Fruit fly (Drosophila melanogaster): ENCODE measurements around the gene unc-13.

The unc-13 gene

DNA sequence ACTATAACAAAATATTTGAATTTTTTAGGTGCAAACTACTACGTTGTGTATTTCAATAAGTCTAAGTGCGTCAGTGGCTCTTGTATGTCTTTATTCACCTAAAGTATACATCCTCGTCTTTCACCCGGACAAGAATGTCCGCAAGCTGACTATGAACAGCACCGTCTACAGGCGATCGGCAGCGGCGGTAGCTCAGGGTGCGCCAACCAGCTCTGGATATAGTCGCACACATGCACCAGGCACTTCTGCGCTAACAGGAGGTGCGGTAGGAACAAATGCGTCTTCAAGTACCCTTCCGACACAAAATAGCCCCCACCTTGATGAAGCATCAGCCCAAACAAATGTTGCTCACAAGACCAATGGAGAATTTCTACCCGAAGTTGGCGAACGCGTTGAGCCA is 34.1 kb upstream of the unc-13 start:
- no peak for TF ChIP-seq achi (GFP tag; optimal IDR thresholded peaks at IDR 0.05)
- TF ChIP-seq CG6854 (GFP tag; optimal IDR thresholded peaks at IDR 0.05): no peak
- TF ChIP-seq topi (GFP tag; optimal IDR thresholded peaks at IDR 0.05): no peak
- TF ChIP-seq CG7368 (GFP tag; optimal IDR thresholded peaks at IDR 0.05): no peak
- TF ChIP-seq Sox102F (GFP tag; optimal IDR thresholded peaks at IDR 0.05): no peak
- no peak for TF ChIP-seq CG34406 (GFP tag; optimal IDR thresholded peaks at IDR 0.05)
- TF ChIP-seq Eip75B (GFP tag; optimal IDR thresholded peaks at IDR 0.05): no peak
- TF ChIP-seq salr (GFP tag; optimal IDR thresholded peaks at IDR 0.05): no peak
- no peak for TF ChIP-seq fd85E (GFP tag; optimal IDR thresholded peaks at IDR 0.05)
- no peak for TF ChIP-seq OdsH (GFP tag; optimal IDR thresholded peaks at IDR 0.05)
- no peak for TF ChIP-seq CG11902 (GFP tag; optimal IDR thresholded peaks at IDR 0.05)
- no peak for TF ChIP-seq svp (GFP tag)
- no peak for TF ChIP-seq CG16779 (tag; optimal IDR thresholded peaks at IDR 0.05)
- no peak for TF ChIP-seq Smox (GFP tag; optimal IDR thresholded peaks at IDR 0.05)

DNA sequence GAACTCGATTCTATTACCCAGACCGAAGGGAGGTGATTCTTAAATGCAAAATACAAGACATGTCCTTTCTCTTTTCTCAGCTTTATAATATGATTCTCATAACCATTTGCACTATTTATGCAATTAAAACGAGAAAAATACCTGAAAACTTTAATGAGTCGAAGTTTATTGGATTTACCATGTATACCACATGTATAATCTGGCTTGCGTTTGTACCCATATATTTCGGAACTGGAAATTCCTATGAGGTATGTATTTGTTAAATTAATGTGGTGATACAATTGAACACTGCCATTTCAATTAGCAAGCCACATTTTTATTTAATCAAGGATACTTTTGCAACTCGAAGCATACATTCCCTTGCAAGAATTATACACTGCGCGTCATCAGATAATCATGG is 32.2 kb upstream of the unc-13 start:
- TF ChIP-seq dac (GFP tag; optimal IDR thresholded peaks at IDR 0.05) (no peak), Ets21C (GFP tag; optimal IDR thresholded peaks at IDR 0.05) (no peak), topi (GFP tag; optimal IDR thresholded peaks at IDR 0.05) (no peak), CG10669 (GFP tag; optimal IDR thresholded peaks at IDR 0.05) (no peak), ss (GFP tag; optimal IDR thresholded peaks at IDR 0.05) (no peak), pdm3 (GFP tag; optimal IDR thresholded peaks at IDR 0.05) (no peak), Hr4 (GFP tag; optimal IDR thresholded peaks at IDR 0.05) (no peak), Sox102F (GFP tag; optimal IDR thresholded peaks at IDR 0.05) (no peak), CG9139 (GFP tag; optimal IDR thresholded peaks at IDR 0.05) (no peak), achi (GFP tag; optimal IDR thresholded peaks at IDR 0.05) (no peak), salr (GFP tag; optimal IDR thresholded peaks at IDR 0.05) (no peak), CG3032 (tag; optimal IDR thresholded peaks at IDR 0.05) (no peak), spab (GFP tag; optimal IDR thresholded peaks at IDR 0.05) (no peak), acj6 (GFP tag; optimal IDR thresholded peaks at IDR 0.05) (no peak), CG11762 (GFP tag; optimal IDR thresholded peaks at IDR 0.05; ENCODE audit: insufficient read depth) (no peak), fd59A (GFP tag; optimal IDR thresholded peaks at IDR 0.05) (no peak)

DNA sequence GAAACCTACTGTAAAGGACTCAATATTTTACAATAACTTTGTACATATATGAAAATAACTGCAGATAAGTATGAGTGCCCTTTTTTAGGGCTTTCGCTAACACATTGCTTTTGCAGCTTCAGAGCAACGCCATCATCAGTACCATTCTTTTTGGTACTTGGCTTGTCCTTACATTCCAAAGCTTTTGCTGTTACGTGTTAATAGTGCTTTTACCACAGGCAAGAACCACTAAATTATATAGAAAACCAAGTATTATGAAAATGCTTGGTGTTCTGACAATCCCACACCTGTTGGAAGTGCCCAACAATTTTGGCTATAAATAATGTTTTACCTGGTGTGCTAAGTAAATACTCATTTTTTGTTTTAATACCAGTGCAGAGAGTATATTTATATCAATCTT is 25.0 kb upstream of the unc-13 start:
- TF ChIP-seq Sox15 (GFP tag; optimal IDR thresholded peaks at IDR 0.05) (no peak), fd59A (GFP tag; optimal IDR thresholded peaks at IDR 0.05) (no peak), CG11294 (GFP tag; IDR thresholded peaks at IDR 0.05) (no peak), lz (GFP tag; optimal IDR thresholded peaks at IDR 0.05) (no peak), CG9139 (GFP tag; optimal IDR thresholded peaks at IDR 0.05) (no peak), Lpt (GFP tag; optimal IDR thresholded peaks at IDR 0.05) (no peak), Eip78C (GFP tag) (no peak), vri (GFP tag; optimal IDR thresholded peaks at IDR 0.05) (no peak), cyc (GFP tag; optimal IDR thresholded peaks at IDR 0.05) (no peak), CG34406 (GFP tag; optimal IDR thresholded peaks at IDR 0.05) (no peak), CG8632 (GFP tag; optimal IDR thresholded peaks at IDR 0.05) (no peak), CG4318 (GFP tag; optimal IDR thresholded peaks at IDR 0.05) (no peak), fd85E (GFP tag; optimal IDR thresholded peaks at IDR 0.05) (no peak), Sox14 (GFP tag; optimal IDR thresholded peaks at IDR 0.05) (no peak), CG11762 (GFP tag; optimal IDR thresholded peaks at IDR 0.05; ENCODE audit: insufficient read depth) (no peak), Blimp-1 (GFP tag; optimal IDR thresholded peaks at IDR 0.05) (no peak)

Measured in whole organism, prepupa.